Worm (Caenorhabditis elegans): Measurements from ENCODE around the gene EGAP1.1.

ce11 chrIII:5897468-5897867 is 39.6 kb downstream of the EGAP1.1 start:
- TF ChIP-seq cebp-1 (GFP tag; IDR thresholded peaks at IDR 0.05), result no peak
- TF ChIP-seq cebp-1 (tag; optimal IDR thresholded peaks at IDR 0.05), result no peak
- no peak for TF ChIP-seq lin-26 (GFP tag; IDR thresholded peaks at IDR 0.05)
- no peak for TF ChIP-seq F10E7.11 (tag; optimal IDR thresholded peaks at IDR 0.05)
- no peak for TF ChIP-seq D2030.7 (GFP tag; IDR thresholded peaks at IDR 0.05)
- TF ChIP-seq ztf-6 (GFP tag; IDR thresholded peaks at IDR 0.05), result no peak
